Worm (Caenorhabditis elegans): Measurements from ENCODE around the gene H05C05.2.

H05C05.2 gene

DNA sequence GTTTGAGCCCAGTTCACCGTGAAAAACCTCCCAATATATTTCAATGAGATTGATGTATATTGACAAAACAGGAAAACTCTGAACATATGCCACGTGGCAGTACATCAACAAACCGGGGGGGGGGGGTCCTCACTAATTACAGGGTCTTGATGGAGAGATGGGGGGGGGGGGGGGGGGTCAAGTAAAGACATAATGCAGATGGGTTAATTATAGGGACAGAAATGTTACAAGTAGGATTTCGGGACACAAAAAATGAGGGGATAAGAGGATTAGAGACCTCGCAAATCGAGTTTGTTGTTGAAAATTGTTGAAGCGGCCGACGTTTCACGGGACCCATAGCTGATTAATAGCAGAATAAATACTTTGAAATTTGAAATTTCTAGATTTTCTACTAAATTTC lies 52.5 kb downstream of the H05C05.2 start:
- TF ChIP-seq mls-2 (tag; optimal IDR thresholded peaks at IDR 0.05) (peak; percentile 74), sptf-1 (tag; optimal IDR thresholded peaks at IDR 0.05) (peak; percentile 89), ces-1 (GFP tag; optimal IDR thresholded peaks at IDR 0.05) (peak; percentile 10), ceh-43 (GFP tag; optimal IDR thresholded peaks at IDR 0.05) (peak; percentile 34), lin-13 (tag; optimal IDR thresholded peaks at IDR 0.05) (no peak)
